Fruit fly (Drosophila melanogaster) whole organism, embryonic: ENCODE data around the gene Trs20.

ENCODE experiments used
- Abd-B ChIP-seq: fragments of 200-800 bp; sonication (Bioruptor generic); optimal IDR thresholded peaks from 2 replicates; lab custom pipeline; 2018; ENCODE audit warnings: missing biosample characterization, mild to moderate bottlenecking, missing genetic modification characterization, moderate library complexity
- C15 ChIP-seq: fragments of 200-800 bp; sonication (Bioruptor generic); IDR thresholded peaks from 3 replicates; pipeline ENCODE4 v1.3.6; 2022; ENCODE audit warnings: missing biosample characterization, missing genetic modification characterization
- CG10654 ChIP-seq: fragments of 200-800 bp; sonication (Bioruptor generic); optimal IDR thresholded peaks from 2 replicates; lab custom pipeline; 2016; ENCODE audit warnings: missing biosample characterization, missing genetic modification characterization
- CG12071 ChIP-seq: fragments of 200-800 bp; sonication (Bioruptor generic); optimal IDR thresholded peaks from 3 replicates; lab custom pipeline; 2018; ENCODE audit warnings: missing biosample characterization, mild to moderate bottlenecking, missing genetic modification characterization
- CG12299 ChIP-seq: fragments of 200-800 bp; sonication (Bioruptor generic); optimal IDR thresholded peaks from 2 replicates; lab custom pipeline; 2018; ENCODE audit warnings: missing biosample characterization, mild to moderate bottlenecking, missing genetic modification characterization
- CG12391 ChIP-seq: fragments of 200-800 bp; sonication (Bioruptor generic); optimal IDR thresholded peaks from 3 replicates; lab custom pipeline; 2018; ENCODE audit warnings: missing biosample characterization, mild to moderate bottlenecking, missing genetic modification characterization, moderate library complexity
- CG13775 ChIP-seq: fragments of 200-800 bp; sonication (Bioruptor generic); optimal IDR thresholded peaks from 3 replicates; lab custom pipeline; 2017; ENCODE audit warnings: missing biosample characterization, mild to moderate bottlenecking, missing genetic modification characterization
- CG17359 ChIP-seq: fragments of 200-800 bp; sonication (Bioruptor generic); optimal IDR thresholded peaks from 3 replicates; lab custom pipeline; 2018; ENCODE audit warnings: missing biosample characterization, mild to moderate bottlenecking, missing genetic modification characterization, moderate library complexity
- CG17385 ChIP-seq: fragments of 200-800 bp; sonication (Bioruptor generic); optimal IDR thresholded peaks from 3 replicates; lab custom pipeline; 2018; ENCODE audit warnings: missing biosample characterization, mild to moderate bottlenecking, missing genetic modification characterization
- CG17829 ChIP-seq: fragments of 200-800 bp; optimal IDR thresholded peaks from 2 replicates; lab custom pipeline; 2019; ENCODE audit warnings: missing biosample characterization, mild to moderate bottlenecking, missing genetic modification characterization, moderate library complexity
- CG2678 ChIP-seq: fragments of 200-800 bp; sonication (Bioruptor generic); optimal IDR thresholded peaks from 3 replicates; lab custom pipeline; 2019; ENCODE audit warnings: missing biosample characterization, mild to moderate bottlenecking, missing genetic modification characterization, moderate library complexity
- CG31441 ChIP-seq: fragments of 200-800 bp; sonication (Bioruptor generic); IDR thresholded peaks from 2 replicates; pipeline ENCODE4 v1.3.6; 2022; ENCODE audit warnings: missing biosample characterization, missing genetic modification characterization
- CG33213 ChIP-seq: fragments of 200-800 bp; sonication (Bioruptor generic); optimal IDR thresholded peaks from 3 replicates; lab custom pipeline; 2016; ENCODE audit warnings: missing biosample characterization, missing genetic modification characterization
- CG3407 ChIP-seq: fragments of 200-800 bp; sonication (Bioruptor generic); optimal IDR thresholded peaks from 2 replicates; lab custom pipeline; 2018; ENCODE audit warnings: missing biosample characterization, mild to moderate bottlenecking, missing genetic modification characterization
- CG3838 ChIP-seq: fragments of 200-800 bp; sonication (Bioruptor generic); optimal IDR thresholded peaks from 3 replicates; lab custom pipeline; 2016; ENCODE audit warnings: missing biosample characterization, missing genetic modification characterization
- CG4424 ChIP-seq: fragments of 200-800 bp; sonication (Bioruptor generic); optimal IDR thresholded peaks from 3 replicates; lab custom pipeline; 2016; ENCODE audit warnings: missing biosample characterization, missing genetic modification characterization
- CG6175 ChIP-seq: fragments of 200-800 bp; sonication (Bioruptor generic); IDR thresholded peaks from 3 replicates; pipeline ENCODE4 v1.3.6; 2022; ENCODE audit warnings: missing biosample characterization, missing genetic modification characterization
- CG6689 ChIP-seq: fragments of 200-800 bp; sonication (Bioruptor generic); IDR thresholded peaks from 2 replicates; pipeline ENCODE4 v1.3.6; 2022; ENCODE audit warnings: missing biosample characterization, missing genetic modification characterization
- CG6765 ChIP-seq: fragments of 200-800 bp; sonication (Bioruptor generic); optimal IDR thresholded peaks from 3 replicates; lab custom pipeline; 2017; ENCODE audit warnings: missing biosample characterization, mild to moderate bottlenecking, missing genetic modification characterization
- CG6813 ChIP-seq: fragments of 200-800 bp; sonication (Bioruptor generic); optimal IDR thresholded peaks from 2 replicates; lab custom pipeline; 2017; ENCODE audit warnings: missing biosample characterization, missing genetic modification characterization, mild to moderate bottlenecking, moderate library complexity, missing genetic modification reagents
- CG7271 ChIP-seq: fragments of 200-800 bp; sonication (Bioruptor generic); optimal IDR thresholded peaks from 2 replicates; lab custom pipeline; 2018; ENCODE audit warnings: missing biosample characterization, mild to moderate bottlenecking, missing genetic modification characterization, moderate library complexity
- CG7839 ChIP-seq: fragments of 200-800 bp; sonication (Bioruptor generic); optimal IDR thresholded peaks from 3 replicates; lab custom pipeline; 2018; ENCODE audit warnings: missing biosample characterization, mild to moderate bottlenecking, missing genetic modification characterization, moderate library complexity
- CG8281 ChIP-seq: fragments of 200-800 bp; sonication (Bioruptor generic); optimal IDR thresholded peaks from 2 replicates; lab custom pipeline; 2018; ENCODE audit warnings: missing biosample characterization, mild to moderate bottlenecking, missing genetic modification characterization, moderate library complexity
- CTCF ChIP-seq: fragments of 200-800 bp; sonication (Bioruptor generic); optimal IDR thresholded peaks from 2 replicates; lab custom pipeline; 2017; ENCODE audit warnings: missing biosample characterization, mild to moderate bottlenecking, missing genetic modification characterization, moderate library complexity
- Deaf1 ChIP-seq: fragments of 200-800 bp; optimal IDR thresholded peaks from 3 replicates; lab custom pipeline; 2019; ENCODE audit warnings: missing biosample characterization, mild to moderate bottlenecking, missing genetic modification characterization, moderate library complexity
- Dp ChIP-seq: fragments of 200-800 bp; sonication (Bioruptor generic); optimal IDR thresholded peaks from 2 replicates; lab custom pipeline; 2018; ENCODE audit warnings: missing biosample characterization, mild to moderate bottlenecking, missing genetic modification characterization, moderate library complexity
- H2.0 ChIP-seq: fragments of 200-800 bp; sonication (Bioruptor generic); IDR thresholded peaks from 2 replicates; pipeline ENCODE4 v1.3.6; 2022; ENCODE audit warnings: missing biosample characterization, missing genetic modification characterization
- Hr3 ChIP-seq: fragments of 200-800 bp; sonication (Bioruptor generic); optimal IDR thresholded peaks from 3 replicates; lab custom pipeline; 2016; ENCODE audit warnings: missing biosample characterization, missing genetic modification characterization
- Med ChIP-seq: fragments of 200-800 bp; sonication (Bioruptor generic); peaks from one replicate; lab custom pipeline; 2016; ENCODE audit warnings: missing biosample characterization, missing genetic modification characterization, mild to moderate bottlenecking, inconsistent platforms, moderate library complexity
- NC2β ChIP-seq: fragments of 200-800 bp; sonication (Bioruptor generic); optimal IDR thresholded peaks from 2 replicates; lab custom pipeline; 2016; ENCODE audit warnings: missing biosample characterization, missing genetic modification characterization
- NFAT ChIP-seq: fragments of 200-800 bp; sonication (Bioruptor generic); IDR thresholded peaks from 2 replicates; pipeline ENCODE4 v1.3.6; 2022; ENCODE audit warnings: missing biosample characterization, missing genetic modification characterization
- Side ChIP-seq: fragments of 200-800 bp; sonication (Bioruptor generic); optimal IDR thresholded peaks from 2 replicates; lab custom pipeline; 2016; ENCODE audit warnings: missing biosample characterization, missing genetic modification characterization
- Sox102F ChIP-seq: fragments of 200-800 bp; sonication (Bioruptor generic); optimal IDR thresholded peaks from 2 replicates; lab custom pipeline; 2018; ENCODE audit warnings: missing biosample characterization, mild to moderate bottlenecking, missing genetic modification characterization, moderate library complexity
- Trl ChIP-seq, 3 experiments: fragments of >200 bp in 2 of 3; fragments of 200-800 bp in 1 of 3; sonication (Bioruptor generic) in 1 of 3; optimal IDR thresholded peaks; 2 replicates in 1 of 3; 3 replicates in 2 of 3; lab custom pipeline; 2016 to 2017; ENCODE audit warnings: missing biosample characterization in 1 of 3, missing genetic modification characterization in 1 of 3
- Vsx1 ChIP-seq: fragments of 200-800 bp; sonication (Bioruptor generic); optimal IDR thresholded peaks from 2 replicates; lab custom pipeline; 2017; ENCODE audit warnings: missing biosample characterization, mild to moderate bottlenecking, missing genetic modification characterization, missing genetic modification reagents
- br ChIP-seq: fragments of >200 bp; optimal IDR thresholded peaks from 2 replicates; lab custom pipeline; 2017
- cad ChIP-seq: fragments of >200 bp; optimal IDR thresholded peaks from 2 replicates; lab custom pipeline; 2017; ENCODE audit warnings: missing biosample characterization, missing genetic modification characterization
- cas ChIP-seq: fragments of 200-800 bp; sonication (Bioruptor generic); IDR thresholded peaks from 2 replicates; pipeline ENCODE4 v1.3.6; 2022; ENCODE audit warnings: missing biosample characterization, missing genetic modification characterization
- en ChIP-seq: fragments of 200-800 bp; sonication (Bioruptor generic); optimal IDR thresholded peaks from 2 replicates; lab custom pipeline; 2016; ENCODE audit warnings: missing biosample characterization, missing genetic modification characterization
- gcm2 ChIP-seq: fragments of 200-800 bp; sonication (Bioruptor generic); optimal IDR thresholded peaks from 2 replicates; lab custom pipeline; 2016; ENCODE audit warnings: missing biosample characterization, missing genetic modification characterization
- grn ChIP-seq: fragments of 200-800 bp; sonication (Bioruptor generic); optimal IDR thresholded peaks from 3 replicates; lab custom pipeline; 2017; ENCODE audit warnings: missing biosample characterization, missing genetic modification characterization
- gsb ChIP-seq: fragments of 200-800 bp; sonication (Bioruptor generic); IDR thresholded peaks from 2 replicates; pipeline ENCODE4 v1.3.6; 2022; ENCODE audit warnings: missing biosample characterization, missing genetic modification characterization
- kah ChIP-seq: fragments of 200-800 bp; sonication (Bioruptor generic); optimal IDR thresholded peaks from 2 replicates; lab custom pipeline; 2018; ENCODE audit warnings: missing biosample characterization, mild to moderate bottlenecking, missing genetic modification characterization
- kni ChIP-seq: fragments of 200-800 bp; sonication (Bioruptor generic); optimal IDR thresholded peaks from 3 replicates; lab custom pipeline; 2017; ENCODE audit warnings: mild to moderate bottlenecking, missing biosample characterization, missing genetic modification reagents, missing genetic modification characterization
- luna ChIP-seq: fragments of 200-800 bp; sonication (Bioruptor generic); optimal IDR thresholded peaks from 2 replicates; lab custom pipeline; 2016; ENCODE audit warnings: missing biosample characterization, missing genetic modification characterization
- pita ChIP-seq: fragments of 200-800 bp; sonication (Bioruptor generic); optimal IDR thresholded peaks from 2 replicates; lab custom pipeline; 2017; ENCODE audit warnings: missing biosample characterization, mild to moderate bottlenecking, missing genetic modification characterization
- shn ChIP-seq: fragments of 200-800 bp; sonication (Bioruptor generic); optimal IDR thresholded peaks from 3 replicates; lab custom pipeline; 2016; ENCODE audit warnings: missing biosample characterization, missing genetic modification characterization
- tna ChIP-seq: fragments of 200-800 bp; sonication (Bioruptor generic); IDR thresholded peaks from 2 replicates; pipeline ENCODE4 v1.3.6; 2022; ENCODE audit warnings: missing biosample characterization, missing genetic modification characterization; ENCODE audit not compliant: partially characterized antibody
- zen ChIP-seq: fragments of 200-800 bp; sonication (Bioruptor generic); optimal IDR thresholded peaks from 3 replicates; lab custom pipeline; 2018; ENCODE audit warnings: missing biosample characterization, mild to moderate bottlenecking, missing genetic modification characterization, moderate library complexity

The Trs20 gene

dm6 chr3L:16157251-16158190 is 26.1 kb upstream of the Trs20 start (continued):
- TF ChIP-seq CG3838 (GFP tag; lab: Kevin White, UChicago): no peak
- TF ChIP-seq C15: no peak
- TF ChIP-seq gsb (GFP tag; lab: Robert Waterston, UW): peak; percentile 24; the same call in 1 of the 2 replicates
- peak; percentile 65 for TF ChIP-seq Abd-B (GFP tag; lab: Kevin White, UChicago)
- no peak for TF ChIP-seq luna
- no peak for TF ChIP-seq cas (GFP tag; lab: Robert Waterston, UW)
- TF ChIP-seq CG17359 (tag; lab: Kevin White, UChicago): peak; percentile 60
- no peak for TF ChIP-seq br
- no peak for TF ChIP-seq NC2β
- TF ChIP-seq zen (tag; lab: Kevin White, UChicago): no peak
- no peak for TF ChIP-seq Vsx1 (GFP tag; lab: Kevin White, UChicago)
- TF ChIP-seq kah (GFP tag; lab: Kevin White, UChicago): no peak
- TF ChIP-seq Dp (GFP tag; lab: Kevin White, UChicago): no peak
- TF ChIP-seq CG6813 (GFP tag; lab: Kevin White, UChicago): peak; percentile 29
- no peak for TF ChIP-seq CG33213 (GFP tag; lab: Kevin White, UChicago)
- peak; percentile 37 for TF ChIP-seq CG3407
- peak; percentile 67 for TF ChIP-seq Sox102F (GFP tag; lab: Kevin White, UChicago)
- TF ChIP-seq CG8281 (tag; lab: Kevin White, UChicago): peak; percentile 20
- peak; percentile 27 for TF ChIP-seq Side (GFP tag; lab: Kevin White, UChicago)
- peak; percentile 82 for TF ChIP-seq Med
- peak; percentile 76 for TF ChIP-seq CG2678 (tag; lab: Kevin White, UChicago)
- TF ChIP-seq CG7839 (tag; lab: Kevin White, UChicago): peak; percentile 74
- TF ChIP-seq NFAT: no peak
- TF ChIP-seq CG6765: no peak
- peak; percentile 54 for TF ChIP-seq CG31441 (GFP tag; lab: Robert Waterston, UW)
- TF ChIP-seq tna: 0 out of 2 replicates have a peak, but pooled peaks have one; percentile 15
- TF ChIP-seq CG12299 (tag; lab: Kevin White, UChicago): no peak
- TF ChIP-seq kni: no peak
- peak; percentile 43 for TF ChIP-seq en (GFP tag; lab: Kevin White, UChicago)
- peak; percentile 16 for TF ChIP-seq CG10654 (GFP tag; lab: Kevin White, UChicago)
- peak; percentile 65 for TF ChIP-seq CG6689 (GFP tag; lab: Robert Waterston, UW)
- peak; percentile 53 for TF ChIP-seq CG4424 (GFP tag; lab: Kevin White, UChicago)
- peak; percentile 29 for TF ChIP-seq shn (GFP tag; lab: Kevin White, UChicago)
- no peak for TF ChIP-seq grn (GFP tag; lab: Kevin White, UChicago)
- TF ChIP-seq CG13775 (GFP tag; lab: Kevin White, UChicago): peak; percentile 41
- TF ChIP-seq CG7271: no peak
- TF ChIP-seq CG12071 (GFP tag; lab: Kevin White, UChicago): no peak
- TF ChIP-seq gcm2 (GFP tag; lab: Kevin White, UChicago): no peak
- no peak for TF ChIP-seq Deaf1 (tag; lab: Kevin White, UChicago)
- no peak for TF ChIP-seq pita (GFP tag; lab: Kevin White, UChicago)
- TF ChIP-seq CG6175 (GFP tag; lab: Robert Waterston, UW): no peak
- peak; percentile 21 for TF ChIP-seq CG17829
- TF ChIP-seq cad (GFP tag; lab: Kevin White, UChicago): no peak
- no peak for TF ChIP-seq CTCF (GFP tag; lab: Kevin White, UChicago)
- no peak for TF ChIP-seq Trl (optimal IDR thresholded peaks at IDR 0.05; lab: Kevin White, UChicago)
- TF ChIP-seq Trl (GFP tag; optimal IDR thresholded peaks at IDR 0.05; lab: Kevin White, UChicago): peak; percentile 39
- TF ChIP-seq CG17385: peak; percentile 41
- peak; percentile 46 for TF ChIP-seq Hr3 (GFP tag; lab: Kevin White, UChicago)
- peak; percentile 63 for TF ChIP-seq CG12391 (tag; lab: Kevin White, UChicago)
- TF ChIP-seq H2.0 (GFP tag; lab: Robert Waterston, UW): no peak
